Worm (Caenorhabditis elegans) whole organism, L2 larva: ENCODE data around the gene F58F9.9.

Source experiments
- aly-2 ChIP-seq: fragments of 150-350 bp; optimal IDR thresholded peaks from 2 replicates; lab custom pipeline; 2014; ENCODE audit warnings: missing biosample characterization, missing genetic modification characterization
- ceh-82 ChIP-seq: fragments of 150-350 bp; optimal IDR thresholded peaks from 2 replicates; lab custom pipeline; 2014; ENCODE audit warnings: missing biosample characterization, missing genetic modification characterization
- lsy-2 ChIP-seq, 2 experiments: fragments of 150-350 bp in 1 of 2; sonication (generic microtip) in 1 of 2; optimal IDR thresholded peaks; 2 replicates each; lab custom pipeline; 2014 to 2017; ENCODE audit warnings: missing biosample characterization in 2 of 2, missing genetic modification characterization in 2 of 2
- nhr-237 ChIP-seq: fragments of 150-350 bp; optimal IDR thresholded peaks from 2 replicates; lab custom pipeline; 2014; ENCODE audit warnings: missing biosample characterization, missing genetic modification characterization
- nhr-25 ChIP-seq: fragments of 150-350 bp; sonication (generic microtip); optimal IDR thresholded peaks from 3 replicates; lab custom pipeline; 2014; ENCODE audit warnings: missing biosample characterization, missing genetic modification characterization
- nhr-77 ChIP-seq: fragments of 150-350 bp; optimal IDR thresholded peaks from 2 replicates; lab custom pipeline; 2014; ENCODE audit warnings: missing biosample characterization, missing genetic modification characterization
- snpc-4 ChIP-seq: fragments of 150-350 bp; optimal IDR thresholded peaks from 2 replicates; lab custom pipeline; 2014; ENCODE audit warnings: missing biosample characterization, missing genetic modification characterization
- unc-39 ChIP-seq: fragments of 150-350 bp; optimal IDR thresholded peaks from 2 replicates; lab custom pipeline; 2014; ENCODE audit warnings: missing biosample characterization, missing genetic modification characterization
- zag-1 ChIP-seq: fragments of 150-350 bp; optimal IDR thresholded peaks from 2 replicates; lab custom pipeline; 2014; ENCODE audit warnings: missing biosample characterization, missing genetic modification characterization

DNA sequence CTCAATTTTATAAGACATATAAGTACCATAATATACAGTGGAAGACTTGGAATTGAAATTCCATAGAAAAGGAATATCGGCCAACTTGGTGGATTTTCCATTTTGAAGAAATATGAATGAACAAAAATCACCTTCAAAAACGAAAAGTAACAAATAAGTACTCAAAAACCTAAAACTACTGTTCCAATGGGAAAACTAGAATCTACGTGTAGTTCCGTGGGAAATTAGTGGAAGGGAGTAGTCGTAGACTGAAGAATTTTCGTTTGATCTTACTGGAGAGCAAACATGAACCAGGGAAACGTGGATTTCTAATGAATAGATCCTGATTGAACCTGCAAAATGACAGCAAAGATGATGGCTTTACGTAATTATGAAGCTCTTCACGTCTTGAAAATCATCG lies 31.8 kb downstream of the F58F9.9 start, which contains the start of gene srv-31:
- TF ChIP-seq ceh-82 (tag; lab: Kevin White, UChicago) = no peak
- no peak for TF ChIP-seq unc-39
- TF ChIP-seq aly-2 = no peak
- no peak for TF ChIP-seq zag-1
- TF ChIP-seq snpc-4 (tag; lab: Kevin White, UChicago) = no peak
- no peak for TF ChIP-seq nhr-237
- no peak for TF ChIP-seq nhr-77 (tag; lab: Kevin White, UChicago)
- no peak for TF ChIP-seq nhr-25 (tag; lab: Kevin White, UChicago)
- no peak for TF ChIP-seq lsy-2 (tag; optimal IDR thresholded peaks at IDR 0.05; lab: Kevin White, UChicago)
